Worm (Caenorhabditis elegans): ENCODE results near the gene C16C8.16.

DNA sequence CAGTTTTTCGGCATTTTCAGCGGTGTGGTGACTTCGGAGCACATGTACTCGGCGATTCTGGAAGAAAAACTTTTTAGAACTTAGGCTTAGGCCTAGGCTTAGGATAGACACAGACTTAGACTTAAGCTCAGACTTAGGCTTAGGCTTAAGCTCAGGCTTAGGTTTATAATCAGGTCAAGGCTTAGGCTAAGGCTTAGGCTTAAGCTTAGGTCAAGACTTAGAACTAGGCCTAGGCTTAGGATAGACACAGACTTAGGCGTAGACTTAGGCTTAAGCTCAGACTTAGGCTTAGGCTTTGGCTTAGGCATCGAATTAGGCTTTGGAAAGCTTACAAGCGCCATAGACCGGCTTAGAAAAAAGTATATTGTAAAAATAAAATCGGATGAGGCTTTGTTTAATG lies 31.0 kb downstream of the C16C8.16 start:
- no peak for TF ChIP-seq him-1 (tag; optimal IDR thresholded peaks at IDR 0.05)
- TF ChIP-seq W03F9.2 (tag; optimal IDR thresholded peaks at IDR 0.05): no peak

All from whole organism, L4/young adult.